Worm (Caenorhabditis elegans): ENCODE data around the gene lpr-3.

DNA sequence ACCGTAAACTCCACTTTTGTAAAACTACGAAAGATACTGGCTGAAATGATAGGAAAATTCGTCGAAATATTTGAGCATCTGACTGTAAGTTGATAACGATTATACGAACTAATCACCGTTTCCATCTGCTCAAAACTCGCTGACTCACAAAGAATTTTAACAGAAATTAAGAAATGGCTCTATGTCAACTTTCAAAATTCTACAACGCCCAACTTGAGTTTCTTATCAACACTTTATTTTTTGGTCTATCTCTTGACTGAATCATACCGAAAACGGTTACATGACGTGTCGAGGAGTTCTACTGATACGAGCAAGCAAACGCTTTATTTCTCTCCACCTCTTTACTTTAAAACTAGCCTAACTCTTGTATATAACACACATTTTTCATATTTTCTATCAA lies 10.0 kb upstream of the lpr-3 start, which contains the start of gene clc-1:
- TF ChIP-seq tab-1 (GFP tag; IDR thresholded peaks at IDR 0.05) (no peak), klf-2 (GFP tag; conservative IDR thresholded peaks at IDR 0.05) (no peak), ref-1 (GFP tag; conservative IDR thresholded peaks at IDR 0.05) (no peak), ztf-23 (GFP tag; IDR thresholded peaks at IDR 0.05) (no peak), flt-1 (GFP tag; IDR thresholded peaks at IDR 0.05) (no peak), med-1 (GFP tag; optimal IDR thresholded peaks at IDR 0.05; ENCODE audit: insufficient read depth) (no peak), ztf-29 (GFP tag; IDR thresholded peaks at IDR 0.05) (no peak), T22C8.4 (GFP tag; IDR thresholded peaks at IDR 0.05) (no peak), cog-1 (tag; optimal IDR thresholded peaks at IDR 0.05) (no peak)
